Fruit fly (Drosophila melanogaster): ENCODE measurements around the gene alpha-Man-IIa.

dm6 chr3R:9392421-9392820 is 19.9 kb upstream of the alpha-Man-IIa start:
- TF ChIP-seq psq (optimal IDR thresholded peaks at IDR 0.05), result no peak
- no peak for TF ChIP-seq ttk (optimal IDR thresholded peaks at IDR 0.05)
- no peak for TF ChIP-seq h (optimal IDR thresholded peaks at IDR 0.05)

All from Kc167 (cell line).